Fruit fly (Drosophila melanogaster) whole organism, embryonic: ENCODE results near the gene CG14153.

Experiments
- B-H2 ChIP-seq: fragments of 200-800 bp; sonication (Bioruptor generic); optimal IDR thresholded peaks from 2 replicates; lab custom pipeline; 2018; ENCODE audit warnings: missing biosample characterization, mild to moderate bottlenecking, missing genetic modification characterization
- Bteb2 ChIP-seq: fragments of 200-800 bp; sonication (Bioruptor generic); optimal IDR thresholded peaks from 2 replicates; lab custom pipeline; 2016; ENCODE audit warnings: missing biosample characterization, missing genetic modification characterization
- CG10565 ChIP-seq: fragments of 200-800 bp; sonication (Bioruptor generic); optimal IDR thresholded peaks from 3 replicates; lab custom pipeline; 2016; ENCODE audit warnings: missing biosample characterization, mild to moderate bottlenecking, missing genetic modification characterization
- CG11093 ChIP-seq: fragments of 200-800 bp; sonication (Bioruptor generic); IDR thresholded peaks from 3 replicates; pipeline ENCODE4 v1.3.6; 2022; ENCODE audit warnings: missing biosample characterization, missing genetic modification characterization
- CG11247 ChIP-seq: fragments of 200-800 bp; sonication (Bioruptor generic); IDR thresholded peaks from 2 replicates; pipeline ENCODE4 v1.3.6; 2022; ENCODE audit warnings: missing biosample characterization, missing genetic modification characterization
- CG11398 ChIP-seq: fragments of 200-800 bp; sonication (Bioruptor generic); optimal IDR thresholded peaks from 2 replicates; lab custom pipeline; 2016; ENCODE audit warnings: missing biosample characterization, missing genetic modification characterization
- CG11456 ChIP-seq: fragments of 200-800 bp; sonication (Bioruptor generic); IDR thresholded peaks from 3 replicates; pipeline ENCODE4 v1.3.6; 2022; ENCODE audit warnings: missing biosample characterization, missing genetic modification characterization
- CG12659 ChIP-seq: fragments of 200-800 bp; sonication (Bioruptor generic); optimal IDR thresholded peaks from 3 replicates; lab custom pipeline; 2017; ENCODE audit warnings: mild to moderate bottlenecking, missing biosample characterization, missing genetic modification reagents, missing genetic modification characterization
- CG14014 ChIP-seq: fragments of 200-800 bp; sonication (Bioruptor generic); IDR thresholded peaks from 2 replicates; pipeline ENCODE4 v1.3.6; 2022; ENCODE audit warnings: missing biosample characterization, missing genetic modification characterization
- CG17385 ChIP-seq: fragments of 200-800 bp; sonication (Bioruptor generic); optimal IDR thresholded peaks from 3 replicates; lab custom pipeline; 2018; ENCODE audit warnings: missing biosample characterization, mild to moderate bottlenecking, missing genetic modification characterization
- CG17568 ChIP-seq: fragments of 200-800 bp; sonication (Bioruptor generic); optimal IDR thresholded peaks from 2 replicates; lab custom pipeline; 2018; ENCODE audit warnings: missing biosample characterization, mild to moderate bottlenecking, missing genetic modification characterization, moderate library complexity
- CG2889 ChIP-seq: fragments of 200-800 bp; sonication (Bioruptor generic); IDR thresholded peaks from 3 replicates; pipeline ENCODE4 v1.3.6; 2022; ENCODE audit warnings: missing biosample characterization, missing genetic modification characterization
- CG30020 ChIP-seq: fragments of 200-800 bp; optimal IDR thresholded peaks from 2 replicates; lab custom pipeline; 2019; ENCODE audit warnings: missing biosample characterization, mild to moderate bottlenecking, missing genetic modification characterization, moderate library complexity
- CG34422 ChIP-seq: fragments of 200-800 bp; sonication (Bioruptor generic); IDR thresholded peaks from 3 replicates; pipeline ENCODE4 v1.3.6; 2022; ENCODE audit warnings: missing biosample characterization, missing genetic modification characterization
- CG3726 ChIP-seq: fragments of 200-800 bp; sonication (Bioruptor generic); IDR thresholded peaks from 3 replicates; pipeline ENCODE4, ENCODE4 v1.3.6; 2022; ENCODE audit warnings: missing biosample characterization, missing genetic modification characterization
- CG3995 ChIP-seq: fragments of 200-800 bp; sonication (Bioruptor generic); optimal IDR thresholded peaks from 3 replicates; lab custom pipeline; 2016; ENCODE audit warnings: missing biosample characterization, missing genetic modification characterization
- CG6683 ChIP-seq: fragments of 200-800 bp; sonication (Bioruptor generic); optimal IDR thresholded peaks from 2 replicates; lab custom pipeline; 2017; ENCODE audit warnings: missing biosample characterization, mild to moderate bottlenecking, missing genetic modification characterization, missing genetic modification reagents
- CG7271 ChIP-seq: fragments of 200-800 bp; sonication (Bioruptor generic); optimal IDR thresholded peaks from 2 replicates; lab custom pipeline; 2018; ENCODE audit warnings: missing biosample characterization, mild to moderate bottlenecking, missing genetic modification characterization, moderate library complexity
- CG9609 ChIP-seq: fragments of 200-800 bp; sonication (Bioruptor generic); optimal IDR thresholded peaks from 3 replicates; lab custom pipeline; 2016; ENCODE audit warnings: missing biosample characterization, missing genetic modification characterization
- Deaf1 ChIP-seq: fragments of 200-800 bp; optimal IDR thresholded peaks from 3 replicates; lab custom pipeline; 2019; ENCODE audit warnings: missing biosample characterization, mild to moderate bottlenecking, missing genetic modification characterization, moderate library complexity
- HLH54F ChIP-seq: fragments of 200-800 bp; sonication (Bioruptor generic); optimal IDR thresholded peaks from 3 replicates; lab custom pipeline; 2016; ENCODE audit warnings: missing biosample characterization, missing genetic modification characterization
- Hr39 ChIP-seq: fragments of >200 bp; optimal IDR thresholded peaks from 2 replicates; lab custom pipeline; 2017
- MESR4 ChIP-seq: fragments of 200-800 bp; sonication (Bioruptor generic); optimal IDR thresholded peaks from 2 replicates; lab custom pipeline; 2018; ENCODE audit warnings: missing biosample characterization, mild to moderate bottlenecking, missing genetic modification characterization, moderate library complexity
- Max ChIP-seq: fragments of 200-800 bp; sonication (Bioruptor generic); optimal IDR thresholded peaks from 2 replicates; lab custom pipeline; 2016; ENCODE audit warnings: missing biosample characterization, mild to moderate bottlenecking, missing genetic modification characterization
- Mes4 ChIP-seq: fragments of 200-800 bp; sonication (Bioruptor generic); optimal IDR thresholded peaks from 2 replicates; lab custom pipeline; 2016; ENCODE audit warnings: missing biosample characterization, missing genetic modification characterization
- Myb ChIP-seq: fragments of 200-800 bp; sonication (Bioruptor generic); optimal IDR thresholded peaks from 2 replicates; lab custom pipeline; 2016; ENCODE audit warnings: missing biosample characterization, missing genetic modification characterization
- Nf-YB ChIP-seq: fragments of 200-800 bp; sonication (Bioruptor generic); optimal IDR thresholded peaks from 3 replicates; lab custom pipeline; 2019; ENCODE audit warnings: missing biosample characterization, mild to moderate bottlenecking, missing genetic modification characterization, moderate library complexity
- Opbp ChIP-seq: fragments of 200-800 bp; sonication (Bioruptor generic); IDR thresholded peaks from 3 replicates; pipeline ENCODE4 v1.3.6; 2022; ENCODE audit warnings: missing biosample characterization, missing genetic modification characterization; ENCODE audit not compliant: partially characterized antibody
- Optix ChIP-seq: fragments of 200-800 bp; sonication (Bioruptor generic); IDR thresholded peaks from 3 replicates; pipeline ENCODE4 v1.3.6; 2022; ENCODE audit warnings: missing biosample characterization, missing genetic modification characterization
- Pdp1 ChIP-seq, 2 experiments: fragments of 200-800 bp; sonication (Bioruptor generic); optimal IDR thresholded peaks; 3 replicates each; lab custom pipeline; 2016; ENCODE audit warnings: missing biosample characterization in 2 of 2, missing genetic modification characterization in 2 of 2, mild to moderate bottlenecking in 1 of 2, moderate library complexity in 1 of 2
- Poxn ChIP-seq: fragments of 200-800 bp; sonication (Bioruptor generic); IDR thresholded peaks from 2 replicates; pipeline ENCODE4 v1.3.6; 2022; ENCODE audit warnings: missing biosample characterization, missing genetic modification characterization
- Ravus ChIP-seq: fragments of 200-800 bp; sonication (Bioruptor generic); IDR thresholded peaks from 2 replicates; pipeline ENCODE4 v1.3.6; 2022; ENCODE audit warnings: missing biosample characterization, missing genetic modification characterization
- ab ChIP-seq: fragments of 200-800 bp; sonication (Bioruptor generic); optimal IDR thresholded peaks from 2 replicates; lab custom pipeline; 2016; ENCODE audit warnings: missing biosample characterization, missing genetic modification characterization
- ci ChIP-seq: fragments of 200-800 bp; sonication (Bioruptor generic); IDR thresholded peaks from 3 replicates; pipeline ENCODE4 v1.3.6; 2022; ENCODE audit warnings: missing biosample characterization, missing genetic modification characterization
- croc ChIP-seq: fragments of 200-800 bp; sonication (Bioruptor generic); conservative IDR thresholded peaks from 3 replicates; pipeline ENCODE4 v1.3.6; 2022; ENCODE audit warnings: missing biosample characterization, missing genetic modification characterization
- da ChIP-seq: fragments of 200-800 bp; sonication (Bioruptor generic); optimal IDR thresholded peaks from 2 replicates; lab custom pipeline; 2016; ENCODE audit warnings: missing biosample characterization, missing genetic modification characterization
- dati ChIP-seq: fragments of 200-800 bp; sonication (Bioruptor generic); IDR thresholded peaks from 2 replicates; pipeline ENCODE4 v1.3.6; 2022; ENCODE audit warnings: missing biosample characterization, missing genetic modification characterization
- gcm2 ChIP-seq: fragments of 200-800 bp; sonication (Bioruptor generic); optimal IDR thresholded peaks from 2 replicates; lab custom pipeline; 2016; ENCODE audit warnings: missing biosample characterization, missing genetic modification characterization
- gro ChIP-seq: fragments of 200-800 bp; sonication (Bioruptor generic); optimal IDR thresholded peaks from 2 replicates; lab custom pipeline; 2016; ENCODE audit warnings: missing biosample characterization, missing genetic modification characterization
- ham ChIP-seq: fragments of 200-800 bp; sonication (Bioruptor generic); IDR thresholded peaks from 2 replicates; pipeline ENCODE4 v1.3.6; 2022; ENCODE audit warnings: missing biosample characterization, missing genetic modification characterization
- jing ChIP-seq: fragments of 200-800 bp; sonication (Bioruptor generic); optimal IDR thresholded peaks from 2 replicates; lab custom pipeline; 2018; ENCODE audit warnings: missing biosample characterization, mild to moderate bottlenecking, missing genetic modification characterization
- kah ChIP-seq: fragments of 200-800 bp; sonication (Bioruptor generic); optimal IDR thresholded peaks from 2 replicates; lab custom pipeline; 2018; ENCODE audit warnings: missing biosample characterization, mild to moderate bottlenecking, missing genetic modification characterization
- kay ChIP-seq: fragments of 200-800 bp; sonication (Bioruptor generic); optimal IDR thresholded peaks from 2 replicates; lab custom pipeline; 2016; ENCODE audit warnings: missing biosample characterization, missing genetic modification characterization
- oc ChIP-seq: fragments of 200-800 bp; sonication (Bioruptor generic); optimal IDR thresholded peaks from 2 replicates; lab custom pipeline; 2018; ENCODE audit warnings: missing biosample characterization, mild to moderate bottlenecking, missing genetic modification characterization, moderate library complexity
- otp ChIP-seq: fragments of 200-800 bp; sonication (Bioruptor generic); IDR thresholded peaks from 3 replicates; pipeline ENCODE4, ENCODE4 v1.3.6; 2022; ENCODE audit warnings: missing biosample characterization, missing genetic modification characterization
- ranshi ChIP-seq: fragments of 200-800 bp; sonication (Bioruptor generic); IDR thresholded peaks from 2 replicates; pipeline ENCODE4 v1.3.6; 2022; ENCODE audit warnings: missing biosample characterization, missing genetic modification characterization
- sens-2 ChIP-seq: fragments of 200-800 bp; sonication (Bioruptor generic); IDR thresholded peaks from 2 replicates; pipeline ENCODE4 v1.3.6; 2022; ENCODE audit warnings: missing biosample characterization, missing genetic modification characterization
- slou ChIP-seq: fragments of 200-800 bp; sonication (Bioruptor generic); optimal IDR thresholded peaks from 3 replicates; lab custom pipeline; 2016; ENCODE audit warnings: missing biosample characterization, missing genetic modification characterization
- tgo ChIP-seq: fragments of 200-800 bp; sonication (Bioruptor generic); IDR thresholded peaks from 3 replicates; pipeline ENCODE4 v1.3.6; 2022; ENCODE audit warnings: missing biosample characterization, missing genetic modification characterization
- vfl ChIP-seq: fragments of 200-800 bp; sonication (Bioruptor generic); optimal IDR thresholded peaks from 2 replicates; lab custom pipeline; 2016; ENCODE audit warnings: missing biosample characterization, missing genetic modification characterization
- zen ChIP-seq: fragments of 200-800 bp; sonication (Bioruptor generic); optimal IDR thresholded peaks from 3 replicates; lab custom pipeline; 2018; ENCODE audit warnings: missing biosample characterization, mild to moderate bottlenecking, missing genetic modification characterization, moderate library complexity
- zf30C ChIP-seq: fragments of 200-800 bp; sonication (Bioruptor generic); optimal IDR thresholded peaks from 3 replicates; lab custom pipeline; 2018; ENCODE audit warnings: missing biosample characterization, mild to moderate bottlenecking, missing genetic modification characterization

CG14153 gene

dm6 chr3L:10637819-10638218 is 5.5 kb upstream of the CG14153 start, which contains the start of gene Cnep1r2 (continued):
- TF ChIP-seq jing (GFP tag; lab: Kevin White, UChicago) (peak; percentile 74), Nf-YB (GFP tag; lab: Kevin White, UChicago) (peak; percentile 83), CG9609 (peak; percentile 61), HLH54F (GFP tag; lab: Kevin White, UChicago) (peak; percentile 81), CG3726 (GFP tag; lab: Robert Waterston, UW) (peak; percentile 88; the same call in 2 of the 3 replicates), Poxn (GFP tag; lab: Robert Waterston, UW) (peak; percentile 79), CG7271 (peak; percentile 94), Mes4 (no peak), CG11398 (GFP tag; lab: Kevin White, UChicago) (no peak), Ravus (GFP tag; lab: Robert Waterston, UW) (peak; percentile 88), kah (GFP tag; lab: Kevin White, UChicago) (peak; percentile 84), Deaf1 (tag; lab: Kevin White, UChicago) (peak; percentile 81), CG11247 (GFP tag; lab: Robert Waterston, UW) (peak; percentile 92), CG2889 (GFP tag; lab: Robert Waterston, UW) (peak; percentile 88), CG30020 (peak; percentile 90), zf30C (GFP tag; lab: Kevin White, UChicago) (peak; percentile 47), CG12659 (GFP tag; lab: Kevin White, UChicago) (peak; percentile 97), CG11093 (GFP tag; lab: Robert Waterston, UW) (peak; percentile 94), CG6683 (GFP tag; lab: Kevin White, UChicago) (peak; percentile 89), CG10565 (GFP tag; lab: Kevin White, UChicago) (peak; percentile 24), Optix (peak; percentile 80; the same call in 2 of the 3 replicates), CG11456 (peak; percentile 93), zen (peak; percentile 97), slou (peak; percentile 89), CG17385 (peak; percentile 93), Bteb2 (peak; percentile 40), ranshi (GFP tag; lab: Robert Waterston, UW) (peak; percentile 94), croc (GFP tag; lab: Robert Waterston, UW) (peak; percentile 97), ham (GFP tag; lab: Robert Waterston, UW) (peak; percentile 75; the same call in 1 of the 2 replicates), dati (GFP tag; lab: Robert Waterston, UW) (peak; percentile 69; the same call in 1 of the 2 replicates), Hr39 (no peak), oc (tag; lab: Kevin White, UChicago) (peak; percentile 95), Myb (GFP tag; lab: Kevin White, UChicago) (peak; percentile 47), CG34422 (GFP tag; lab: Robert Waterston, UW) (peak; percentile 97), MESR4 (GFP tag; lab: Kevin White, UChicago) (no peak), Opbp (no peak), B-H2 (GFP tag; lab: Kevin White, UChicago) (peak; percentile 97), otp (GFP tag; lab: Robert Waterston, UW) (peak; percentile 88), ci (GFP tag; lab: Robert Waterston, UW) (peak; percentile 92), Max (GFP tag; lab: Kevin White, UChicago) (peak; percentile 87), gcm2 (no peak), gro (GFP tag; lab: Kevin White, UChicago) (peak; percentile 19), CG3995 (peak; percentile 20), tgo (GFP tag; lab: Robert Waterston, UW) (peak; percentile 97), CG14014 (GFP tag; lab: Robert Waterston, UW) (peak; percentile 95), vfl (GFP tag; lab: Kevin White, UChicago) (peak; percentile 60), CG17568 (peak; percentile 88), sens-2 (GFP tag; lab: Robert Waterston, UW) (peak; percentile 72; the same call in 1 of the 2 replicates), Pdp1 (GFP tag; optimal IDR thresholded peaks at IDR 0.05; lab: Kevin White, UChicago) (peak; percentile 67 to 71), ab (GFP tag; lab: Kevin White, UChicago) (peak; percentile 60), kay (GFP tag; lab: Kevin White, UChicago) (peak; percentile 69), da (GFP tag; lab: Kevin White, UChicago) (no peak)
